Fruit fly (Drosophila melanogaster): ENCODE data around the gene bgm.

- TF ChIP-seq CG7045 (GFP tag; optimal IDR thresholded peaks at IDR 0.05): no peak
- no peak for TF ChIP-seq kay (GFP tag; ENCODE audit: borderline replicate concordance)
- no peak for TF ChIP-seq pad (GFP tag; optimal IDR thresholded peaks at IDR 0.05)
- TF ChIP-seq cic (GFP tag; optimal IDR thresholded peaks at IDR 0.05): no peak
These were observed 14.0 kb downstream of the bgm start, which contains the start of gene hll for dm6 chr2L:14026778-14027177.

Data from whole organism, adult.